Fruit fly (Drosophila melanogaster) whole organism, embryonic: ENCODE measurements around the gene VhaM9.7-d.

Experiments used
- B-H1 ChIP-seq: fragments of 200-800 bp; sonication (Bioruptor generic); IDR thresholded peaks from 3 replicates; pipeline ENCODE4 v1.3.6; 2022; ENCODE audit warnings: missing biosample characterization, missing genetic modification characterization
- Bgb ChIP-seq: fragments of 200-800 bp; sonication (Bioruptor generic); IDR thresholded peaks from 2 replicates; pipeline ENCODE4 v1.3.6; 2022; ENCODE audit warnings: missing biosample characterization, missing genetic modification characterization; ENCODE audit not compliant: partially characterized antibody
- CG10209 ChIP-seq: fragments of 200-800 bp; sonication (Bioruptor generic); optimal IDR thresholded peaks from 3 replicates; lab custom pipeline; 2017; ENCODE audit warnings: missing biosample characterization, mild to moderate bottlenecking, missing genetic modification characterization, missing genetic modification reagents
- CG10321 ChIP-seq: fragments of 200-800 bp; sonication (Bioruptor generic); IDR thresholded peaks from 2 replicates; pipeline ENCODE4 v1.3.6; 2022; ENCODE audit warnings: missing biosample characterization, missing genetic modification characterization
- CG10462 ChIP-seq: fragments of 200-800 bp; sonication (Bioruptor generic); optimal IDR thresholded peaks from 2 replicates; lab custom pipeline; 2016; ENCODE audit warnings: missing biosample characterization, missing genetic modification characterization
- CG12299 ChIP-seq: fragments of 200-800 bp; sonication (Bioruptor generic); optimal IDR thresholded peaks from 2 replicates; lab custom pipeline; 2018; ENCODE audit warnings: missing biosample characterization, mild to moderate bottlenecking, missing genetic modification characterization
- CG14441 ChIP-seq: fragments of 200-800 bp; sonication (Bioruptor generic); IDR thresholded peaks from 2 replicates; pipeline ENCODE4 v1.3.6; 2022; ENCODE audit warnings: missing biosample characterization, missing genetic modification characterization
- CG15479 ChIP-seq: fragments of 200-800 bp; sonication (Bioruptor generic); optimal IDR thresholded peaks from 3 replicates; lab custom pipeline; 2019; ENCODE audit warnings: missing biosample characterization, mild to moderate bottlenecking, missing genetic modification characterization, moderate library complexity
- CG15514 ChIP-seq: fragments of 200-800 bp; sonication (Bioruptor generic); optimal IDR thresholded peaks from 3 replicates; lab custom pipeline; 2017; ENCODE audit warnings: missing biosample characterization, missing genetic modification characterization, mild to moderate bottlenecking, moderate library complexity, missing genetic modification reagents
- CG17829 ChIP-seq: fragments of 200-800 bp; optimal IDR thresholded peaks from 2 replicates; lab custom pipeline; 2019; ENCODE audit warnings: missing biosample characterization, mild to moderate bottlenecking, missing genetic modification characterization, moderate library complexity
- CG3163 ChIP-seq: fragments of 200-800 bp; sonication (Bioruptor generic); optimal IDR thresholded peaks from 3 replicates; lab custom pipeline; 2016; ENCODE audit warnings: missing biosample characterization, missing genetic modification characterization
- CG32772 ChIP-seq: fragments of 200-800 bp; sonication (Bioruptor generic); IDR thresholded peaks from 2 replicates; pipeline ENCODE4 v1.3.6; 2022; ENCODE audit warnings: missing biosample characterization, missing genetic modification characterization
- CG4360 ChIP-seq: fragments of 200-800 bp; sonication (Bioruptor generic); IDR thresholded peaks from 2 replicates; pipeline ENCODE4 v1.3.6; 2022; ENCODE audit warnings: missing biosample characterization, missing genetic modification characterization
- CG4707 ChIP-seq: fragments of 200-800 bp; sonication (Bioruptor generic); optimal IDR thresholded peaks from 2 replicates; lab custom pipeline; 2018; ENCODE audit warnings: missing biosample characterization, mild to moderate bottlenecking, missing genetic modification characterization, moderate library complexity
- CG6254 ChIP-seq: fragments of 200-800 bp; sonication (Bioruptor generic); optimal IDR thresholded peaks from 3 replicates; lab custom pipeline; 2017; ENCODE audit warnings: mild to moderate bottlenecking, missing biosample characterization, missing genetic modification reagents, missing genetic modification characterization
- CG8388 ChIP-seq: fragments of 200-800 bp; sonication (Bioruptor generic); optimal IDR thresholded peaks from 2 replicates; lab custom pipeline; 2019; ENCODE audit warnings: missing biosample characterization, mild to moderate bottlenecking, missing genetic modification characterization, moderate library complexity
- CG9437 ChIP-seq: fragments of 200-800 bp; sonication (Bioruptor generic); optimal IDR thresholded peaks from 2 replicates; lab custom pipeline; 2018; ENCODE audit warnings: missing biosample characterization, mild to moderate bottlenecking, missing genetic modification characterization
- CTCF ChIP-seq: fragments of 200-800 bp; sonication (Bioruptor generic); optimal IDR thresholded peaks from 2 replicates; lab custom pipeline; 2017; ENCODE audit warnings: missing biosample characterization, mild to moderate bottlenecking, missing genetic modification characterization, moderate library complexity
- D19A ChIP-seq: fragments of 200-800 bp; optimal IDR thresholded peaks from 3 replicates; lab custom pipeline; 2019; ENCODE audit warnings: missing biosample characterization, mild to moderate bottlenecking, missing genetic modification characterization, moderate library complexity
- Dbx ChIP-seq: fragments of 200-800 bp; sonication (Bioruptor generic); IDR thresholded peaks from 3 replicates; pipeline ENCODE4 v1.3.6; 2022; ENCODE audit warnings: missing biosample characterization, missing genetic modification characterization
- Dfd ChIP-seq, 2 experiments: fragments of >200 bp; optimal IDR thresholded peaks; 2 replicates each; lab custom pipeline; 2017; ENCODE audit warnings: missing biosample characterization in 2 of 2, missing genetic modification characterization in 2 of 2
- Dref ChIP-seq: fragments of 200-800 bp; sonication (Bioruptor generic); IDR thresholded peaks from 2 replicates; pipeline ENCODE4 v1.3.6; 2022; ENCODE audit warnings: missing biosample characterization, missing genetic modification characterization
- Elba2 ChIP-seq: fragments of 200-800 bp; sonication (Bioruptor generic); optimal IDR thresholded peaks from 3 replicates; lab custom pipeline; 2016; ENCODE audit warnings: missing biosample characterization, missing genetic modification characterization
- Ets65A ChIP-seq: fragments of 200-800 bp; sonication (Bioruptor generic); peaks from one replicate; lab custom pipeline; 2016; ENCODE audit warnings: missing biosample characterization, missing genetic modification characterization
- HLHmδ ChIP-seq: fragments of 200-800 bp; sonication (Bioruptor generic); optimal IDR thresholded peaks from 2 replicates; lab custom pipeline; 2018; ENCODE audit warnings: missing biosample characterization, mild to moderate bottlenecking, missing genetic modification characterization, moderate library complexity
- Hr39 ChIP-seq: fragments of >200 bp; optimal IDR thresholded peaks from 2 replicates; lab custom pipeline; 2017
- MBD-R2 ChIP-seq: fragments of 200-800 bp; sonication (Bioruptor generic); IDR thresholded peaks from 2 replicates; pipeline ENCODE4 v1.3.6; 2022; ENCODE audit warnings: missing biosample characterization, missing genetic modification characterization
- Nf-YB ChIP-seq: fragments of 200-800 bp; sonication (Bioruptor generic); optimal IDR thresholded peaks from 3 replicates; lab custom pipeline; 2019; ENCODE audit warnings: missing biosample characterization, mild to moderate bottlenecking, missing genetic modification characterization, moderate library complexity
- Oaz ChIP-seq: fragments of 200-800 bp; sonication (Bioruptor generic); IDR thresholded peaks from 2 replicates; pipeline ENCODE4 v1.3.6; 2022; ENCODE audit warnings: missing biosample characterization, missing genetic modification characterization
- Ssrp ChIP-seq: fragments of 200-800 bp; sonication (Bioruptor generic); optimal IDR thresholded peaks from 2 replicates; lab custom pipeline; 2018; ENCODE audit warnings: missing biosample characterization, mild to moderate bottlenecking, missing genetic modification characterization, moderate library complexity
- Taf1 ChIP-seq: fragments of 200-800 bp; sonication (Bioruptor generic); IDR thresholded peaks from 2 replicates; pipeline ENCODE4 v1.3.6; 2022; ENCODE audit warnings: missing biosample characterization, missing genetic modification characterization
- Trl ChIP-seq, 3 experiments: fragments of >200 bp in 2 of 3; fragments of 200-800 bp in 1 of 3; sonication (Bioruptor generic) in 1 of 3; optimal IDR thresholded peaks; 2 replicates in 1 of 3; 3 replicates in 2 of 3; lab custom pipeline; 2016 to 2017; ENCODE audit warnings: missing biosample characterization in 1 of 3, missing genetic modification characterization in 1 of 3
- cad ChIP-seq: fragments of >200 bp; optimal IDR thresholded peaks from 2 replicates; lab custom pipeline; 2017; ENCODE audit warnings: missing biosample characterization, missing genetic modification characterization
- cg ChIP-seq: fragments of 200-800 bp; sonication (Bioruptor generic); optimal IDR thresholded peaks from 3 replicates; lab custom pipeline; 2019; ENCODE audit warnings: missing biosample characterization, mild to moderate bottlenecking, missing genetic modification characterization, moderate library complexity
- crol ChIP-seq: fragments of 200-800 bp; sonication (Bioruptor generic); IDR thresholded peaks from 2 replicates; pipeline ENCODE4 v1.3.6; 2022; ENCODE audit warnings: missing biosample characterization, missing genetic modification characterization
- eve ChIP-seq, 2 experiments: fragments of >200 bp; optimal IDR thresholded peaks; 2 replicates each; lab custom pipeline; 2017; ENCODE audit warnings: missing biosample characterization in 2 of 2, missing genetic modification characterization in 2 of 2
- gem ChIP-seq: fragments of 200-800 bp; sonication (Bioruptor generic); optimal IDR thresholded peaks from 2 replicates; lab custom pipeline; 2019; ENCODE audit warnings: missing biosample characterization, mild to moderate bottlenecking, missing genetic modification characterization, moderate library complexity
- h ChIP-seq: fragments of >200 bp; optimal IDR thresholded peaks from 2 replicates; lab custom pipeline; 2017
- insv ChIP-seq, 2 experiments: fragments of 200-800 bp; sonication (Bioruptor generic); optimal IDR thresholded peaks; 3 replicates each; lab custom pipeline; 2016 to 2018; ENCODE audit warnings: missing biosample characterization in 2 of 2, missing genetic modification characterization in 2 of 2
- lmd ChIP-seq: fragments of 200-800 bp; sonication (Bioruptor generic); IDR thresholded peaks from 2 replicates; pipeline ENCODE4 v1.3.6; 2022; ENCODE audit warnings: missing biosample characterization, missing genetic modification characterization
- pfk ChIP-seq: fragments of 200-800 bp; sonication (Bioruptor generic); optimal IDR thresholded peaks from 2 replicates; lab custom pipeline; 2018; ENCODE audit warnings: missing biosample characterization, mild to moderate bottlenecking, missing genetic modification characterization, moderate library complexity
- pzg ChIP-seq: fragments of 200-800 bp; sonication (Bioruptor generic); optimal IDR thresholded peaks from 3 replicates; lab custom pipeline; 2018; ENCODE audit warnings: missing biosample characterization, mild to moderate bottlenecking, missing genetic modification characterization, moderate library complexity
- scrt ChIP-seq: fragments of 200-800 bp; sonication (Bioruptor generic); optimal IDR thresholded peaks from 2 replicates; lab custom pipeline; 2018; ENCODE audit warnings: missing biosample characterization, mild to moderate bottlenecking, missing genetic modification characterization, moderate library complexity
- sens ChIP-seq: fragments of 200-800 bp; sonication (Bioruptor generic); peaks from one replicate; lab custom pipeline; 2016; ENCODE audit warnings: missing biosample characterization, missing genetic modification characterization
- tup ChIP-seq: fragments of 200-800 bp; sonication (Bioruptor generic); optimal IDR thresholded peaks from 2 replicates; lab custom pipeline; 2016; ENCODE audit warnings: missing biosample characterization, mild to moderate bottlenecking, missing genetic modification characterization, moderate library complexity
- z ChIP-seq: fragments of 200-800 bp; sonication (Bioruptor generic); IDR thresholded peaks from 3 replicates; pipeline ENCODE4 v1.3.6; 2022; ENCODE audit warnings: missing biosample characterization, missing genetic modification characterization

VhaM9.7-d gene

DNA sequence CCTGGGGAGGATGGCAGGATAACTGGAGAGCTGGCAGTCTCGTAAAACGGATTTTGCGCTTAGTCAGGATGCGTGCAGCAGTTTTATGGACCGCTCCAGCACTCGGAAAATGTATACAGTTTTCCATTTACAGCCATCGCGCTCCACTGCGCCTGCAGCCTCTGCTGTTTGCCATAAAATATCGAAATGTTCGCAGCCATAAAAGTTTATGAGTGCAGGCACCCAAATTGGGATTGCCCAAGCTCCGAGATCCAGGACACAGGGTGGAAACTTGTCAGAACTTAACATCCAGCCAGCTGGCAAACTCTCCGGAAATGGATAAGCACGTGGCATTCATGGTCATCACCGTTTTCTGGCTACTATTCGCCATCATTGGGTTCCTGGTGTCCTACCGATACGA lies at the start of gene VhaM9.7-d:
Gene VhaM9.7-d (plus strand): TSS at position 301 of the 400 bp plus-strand sequence.
- TF ChIP-seq CG8388 (GFP tag; lab: Kevin White, UChicago) (no peak), sens (GFP tag; lab: Kevin White, UChicago) (peak; percentile 44), CG10321 (GFP tag; lab: Robert Waterston, UW) (no peak), cad (GFP tag; lab: Kevin White, UChicago) (peak; percentile 13)

DNA sequence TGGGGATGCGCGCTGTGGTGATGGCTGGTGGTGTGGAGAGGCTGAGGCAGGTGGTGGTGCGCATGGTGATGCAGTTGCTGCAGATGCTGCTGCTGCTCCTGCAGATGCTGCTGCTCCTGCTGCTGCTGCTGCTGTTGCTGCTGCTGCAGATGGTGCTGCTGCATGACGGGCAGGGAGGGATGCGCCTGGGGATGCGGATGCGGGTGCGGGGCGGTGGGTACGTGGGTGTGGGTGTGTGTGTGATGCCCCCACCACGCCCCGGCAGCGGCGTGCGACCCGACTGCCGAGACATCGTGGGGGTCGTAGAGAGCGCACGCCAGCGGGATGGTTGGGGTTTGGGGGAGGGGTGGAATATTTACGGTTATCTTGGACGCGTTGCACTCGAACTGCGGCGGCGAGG lies 42.1 kb upstream of the VhaM9.7-d start:
- TF ChIP-seq crol (GFP tag; lab: Robert Waterston, UW), result peak; percentile 49; the same call in 1 of the 2 replicates
- TF ChIP-seq h, result no peak
- TF ChIP-seq B-H1, result no peak
- TF ChIP-seq Hr39, result peak; percentile 71
- peak; percentile 66 for TF ChIP-seq Ets65A (GFP tag; lab: Kevin White, UChicago)

DNA sequence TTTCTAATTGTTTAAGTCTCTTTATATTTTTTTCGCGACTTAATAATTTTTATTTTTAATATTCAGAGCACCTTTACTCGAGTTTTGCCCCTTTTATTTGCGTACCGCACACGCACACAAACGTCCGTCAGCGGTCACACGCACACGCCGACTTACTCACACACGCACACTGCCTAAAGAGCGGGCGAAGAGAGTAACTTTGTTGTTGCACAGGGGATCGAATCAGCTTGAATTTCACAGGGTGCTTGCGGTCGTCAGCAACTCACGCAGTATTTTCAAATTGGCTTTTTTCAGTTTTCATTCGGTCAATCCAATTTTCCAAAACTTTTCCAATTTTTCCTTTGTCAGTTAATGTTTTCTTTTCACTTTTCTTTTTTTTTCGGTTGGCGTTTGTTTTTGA lies 41.7 kb upstream of the VhaM9.7-d start:
- no peak for TF ChIP-seq MBD-R2
- no peak for TF ChIP-seq eve (GFP tag; optimal IDR thresholded peaks at IDR 0.05; lab: Kevin White, UChicago)
- TF ChIP-seq insv (GFP tag; optimal IDR thresholded peaks at IDR 0.05; lab: Kevin White, UChicago), result peak in 1 of 2 experiments; percentile 73
- TF ChIP-seq CG9437 (GFP tag; lab: Kevin White, UChicago), result no peak
- TF ChIP-seq D19A (tag; lab: Kevin White, UChicago), result no peak
- no peak for TF ChIP-seq Dref
- TF ChIP-seq CG15479 (GFP tag; lab: Kevin White, UChicago), result peak; percentile 18
- no peak for TF ChIP-seq pzg (GFP tag; lab: Kevin White, UChicago)
- peak; percentile 37 to 68 for TF ChIP-seq Trl (optimal IDR thresholded peaks at IDR 0.05; lab: Kevin White, UChicago)
- TF ChIP-seq Trl (GFP tag; optimal IDR thresholded peaks at IDR 0.05; lab: Kevin White, UChicago), result no peak
- TF ChIP-seq lmd (GFP tag; lab: Robert Waterston, UW), result no peak
- TF ChIP-seq cad (GFP tag; lab: Kevin White, UChicago), result peak; percentile 38
- TF ChIP-seq CG6254, result peak; percentile 99
- no peak for TF ChIP-seq CG15514 (GFP tag; lab: Kevin White, UChicago)
- TF ChIP-seq z (GFP tag; lab: Robert Waterston, UW), result 0 out of 3 replicates have a peak, but pooled peaks have one; percentile 30
- peak; percentile 44 for TF ChIP-seq CTCF (GFP tag; lab: Kevin White, UChicago)
- peak; percentile 70 for TF ChIP-seq Elba2 (GFP tag; lab: Kevin White, UChicago)
- TF ChIP-seq Nf-YB, result peak; percentile 5
- no peak for TF ChIP-seq scrt (GFP tag; lab: Kevin White, UChicago)
- peak; percentile 82 for TF ChIP-seq cg (GFP tag; lab: Kevin White, UChicago)
- TF ChIP-seq HLHmδ (GFP tag; lab: Kevin White, UChicago), result peak; percentile 55
- peak; percentile 62; the same call in 1 of the 2 replicates for TF ChIP-seq CG4360 (GFP tag; lab: Robert Waterston, UW)
- TF ChIP-seq CG3163, result peak; percentile 95
- TF ChIP-seq, all 482 proteins: peak for 13

DNA sequence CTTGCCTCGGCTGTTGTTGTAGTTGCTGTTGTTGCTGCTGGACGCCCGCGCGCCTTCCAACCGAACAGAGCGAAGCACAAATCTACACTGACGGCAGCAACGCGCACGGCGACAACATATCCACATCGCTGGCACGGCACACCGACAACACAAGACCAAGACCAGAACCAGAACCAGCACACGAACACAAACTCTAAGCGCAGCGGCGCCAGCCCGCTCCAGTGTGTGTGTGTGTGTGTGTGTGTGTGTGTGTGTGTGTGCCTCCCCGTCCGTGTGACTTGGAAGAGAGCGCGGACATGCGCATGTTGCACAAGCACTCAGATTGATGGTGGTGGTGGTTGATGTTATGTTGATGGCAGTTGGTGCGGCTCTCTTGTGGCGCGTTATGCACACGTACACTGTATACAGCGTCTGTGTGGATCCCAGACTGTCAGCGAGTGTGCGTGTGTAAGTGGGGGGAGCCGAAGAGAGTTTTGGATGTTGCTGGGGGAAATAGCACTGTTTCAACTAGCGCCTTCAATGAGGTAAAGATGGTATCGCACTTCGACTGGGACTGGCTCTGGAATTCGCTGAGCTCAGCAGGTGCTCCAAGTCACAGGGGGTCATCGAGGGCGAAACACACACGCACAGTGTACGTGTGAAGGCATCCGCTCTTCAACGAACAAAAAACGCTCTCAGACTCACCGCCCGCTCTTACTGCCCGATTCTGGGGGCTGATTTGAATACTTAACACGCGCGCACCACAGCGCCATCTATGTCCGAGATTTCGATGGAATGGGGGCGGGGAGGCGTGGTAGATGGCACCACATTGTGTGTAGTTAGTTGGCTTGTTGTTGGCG lies 40.6 kb upstream of the VhaM9.7-d start:
- no peak for TF ChIP-seq CG10209 (GFP tag; lab: Kevin White, UChicago)
- no peak for TF ChIP-seq Bgb
- TF ChIP-seq Taf1 (GFP tag; lab: Robert Waterston, UW), result no peak; the same call in 1 of the 2 replicates
- TF ChIP-seq tup (GFP tag; lab: Kevin White, UChicago), result no peak
- TF ChIP-seq Dbx (GFP tag; lab: Robert Waterston, UW), result no peak
- TF ChIP-seq CG17829, result no peak
- no peak for TF ChIP-seq pfk (GFP tag; lab: Kevin White, UChicago)
- TF ChIP-seq Oaz (GFP tag; lab: Robert Waterston, UW), result no peak
- TF ChIP-seq CG32772 (GFP tag; lab: Robert Waterston, UW), result no peak
- TF ChIP-seq CG4707 (GFP tag; lab: Kevin White, UChicago), result no peak
- peak; percentile 93 for TF ChIP-seq CTCF (GFP tag; lab: Kevin White, UChicago)
- no peak for TF ChIP-seq scrt (GFP tag; lab: Kevin White, UChicago)
- no peak for TF ChIP-seq Dfd (GFP tag; optimal IDR thresholded peaks at IDR 0.05; lab: Kevin White, UChicago)
- TF ChIP-seq CG14441 (GFP tag; lab: Robert Waterston, UW), result no peak
- TF ChIP-seq CG10462 (GFP tag; lab: Kevin White, UChicago), result no peak
- no peak for TF ChIP-seq gem
- TF ChIP-seq Ssrp (tag; lab: Kevin White, UChicago), result no peak
- no peak for TF ChIP-seq CG12299 (tag; lab: Kevin White, UChicago)
